Fruit fly (Drosophila melanogaster) whole organism: Measurements from ENCODE around the gene CG7785.

Experiments
- CG8478 ChIP-seq: fragments of >200 bp; optimal IDR thresholded peaks from 2 replicates; lab custom pipeline; 2018; ENCODE audit warnings: inconsistent platforms
- Dll ChIP-seq: fragments of >200 bp; optimal IDR thresholded peaks from 2 replicates; lab custom pipeline; 2017
- psq ChIP-seq: fragments of >200 bp; optimal IDR thresholded peaks from 2 replicates; lab custom pipeline; 2017

DNA sequence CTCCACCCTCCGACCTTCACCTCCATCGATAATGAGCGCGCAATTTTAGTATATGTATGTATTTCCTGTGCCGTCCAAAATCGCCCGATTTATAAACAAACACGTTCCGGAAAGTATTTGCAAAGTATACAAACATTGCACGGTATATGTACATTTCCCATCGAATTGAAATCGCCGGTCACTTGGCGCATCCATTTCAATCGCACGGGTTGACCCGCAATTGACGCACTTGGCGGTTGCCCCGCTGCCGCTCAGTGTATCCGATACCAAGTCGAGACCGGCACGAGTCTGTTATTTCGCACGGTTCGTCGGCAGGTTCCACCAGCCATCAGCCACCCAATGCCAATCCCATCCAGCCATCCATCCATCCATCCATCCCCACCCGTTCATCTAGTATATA, 29.2 kb downstream of the CG7785 start:
- TF ChIP-seq Dll (lab: Kevin White, UChicago) (no peak), psq (no peak), CG8478 (lab: Kevin White, UChicago) (no peak)
